Worm (Caenorhabditis elegans) whole organism, L1 larva: ENCODE data around the gene ric-3.

Source experiments
- C04F5.9 ChIP-seq: sonication (generic microtip); optimal IDR thresholded peaks from 2 replicates; lab custom pipeline; 2016; ENCODE audit warnings: missing genetic modification characterization, missing compliant biosample characterization
- F16B12.6 ChIP-seq: fragments of 150-350 bp; optimal IDR thresholded peaks from 2 replicates; lab custom pipeline; 2014; ENCODE audit warnings: missing biosample characterization, missing genetic modification characterization
- aha-1 ChIP-seq: fragments of 150-350 bp; optimal IDR thresholded peaks from 2 replicates; lab custom pipeline; 2014; ENCODE audit warnings: missing biosample characterization, missing genetic modification characterization
- alr-1 ChIP-seq: fragments of 200-800 bp; sonication (Bioruptor generic); optimal IDR thresholded peaks from 2 replicates; lab custom pipeline; 2018; ENCODE audit warnings: borderline replicate concordance, mild to moderate bottlenecking, missing genetic modification characterization, missing compliant biosample characterization
- ama-1 ChIP-seq: fragments of 150-350 bp; optimal IDR thresholded peaks from 2 replicates; lab custom pipeline; 2014
- dpl-1 ChIP-seq, 3 experiments: fragments of 150-350 bp in 2 of 3; sonication (generic microtip) in 1 of 3; optimal IDR thresholded peaks; 2 replicates each; lab custom pipeline; 2014 to 2017; ENCODE audit warnings: missing biosample characterization in 3 of 3, missing genetic modification characterization in 3 of 3, missing genetic modification reagents in 3 of 3
- efl-1 ChIP-seq, 4 experiments: fragments of 150-350 bp; optimal IDR thresholded peaks in 3 of 4; peaks in 1 of 4; 1 replicate in 1 of 4; 2 replicates in 3 of 4; lab custom pipeline; 2014; ENCODE audit warnings: missing biosample characterization in 2 of 4, missing genetic modification characterization in 2 of 4, missing genetic modification reagents in 2 of 4
- egl-13 ChIP-seq: sonication (generic microtip); optimal IDR thresholded peaks from 2 replicates; lab custom pipeline; 2016; ENCODE audit warnings: missing genotype, missing genetic modification reagents, missing genetic modification characterization, missing compliant biosample characterization
- egl-27 ChIP-seq, 2 experiments: fragments of 150-350 bp in 1 of 2; sonication (generic microtip); optimal IDR thresholded peaks; 3 replicates each; lab custom pipeline; 2017 to 2018; ENCODE audit warnings: missing biosample characterization in 2 of 2, missing genetic modification characterization in 2 of 2, missing genetic modification reagents in 2 of 2
- elt-2 ChIP-seq: sonication (generic microtip); optimal IDR thresholded peaks from 2 replicates; lab custom pipeline; 2016; ENCODE audit warnings: missing genetic modification characterization, mild to moderate bottlenecking, inconsistent platforms, missing compliant biosample characterization, missing genetic modification reagents
- fkh-10 ChIP-seq: sonication (generic microtip); optimal IDR thresholded peaks from 2 replicates; lab custom pipeline; 2017; ENCODE audit warnings: missing biosample characterization, missing genetic modification reagents, missing genetic modification characterization
- hlh-4 ChIP-seq: sonication (generic microtip); optimal IDR thresholded peaks from 2 replicates; lab custom pipeline; 2016; ENCODE audit warnings: mild to moderate bottlenecking, missing genetic modification characterization, missing compliant biosample characterization
- irx-1 ChIP-seq: sonication (generic microtip); optimal IDR thresholded peaks from 2 replicates; lab custom pipeline; 2016; ENCODE audit warnings: missing genetic modification characterization, missing compliant biosample characterization
- isw-1 ChIP-seq: fragments of 200-800 bp; sonication (Bioruptor generic); IDR thresholded peaks from 2 replicates; pipeline ENCODE4 v1.3.6; 2022; ENCODE audit warnings: missing genetic modification characterization, missing compliant biosample characterization
- jun-1 ChIP-seq: fragments of 150-350 bp; optimal IDR thresholded peaks from 2 replicates; lab custom pipeline; 2014; ENCODE audit warnings: missing biosample characterization, missing genetic modification reagents, missing genetic modification characterization
- lin-13 ChIP-seq: fragments of 150-350 bp; optimal IDR thresholded peaks from 2 replicates; lab custom pipeline; 2014; ENCODE audit warnings: missing biosample characterization, missing genetic modification reagents, missing genetic modification characterization
- lin-14 ChIP-seq: fragments of 200-800 bp; sonication (Bioruptor generic); optimal IDR thresholded peaks from 2 replicates; lab custom pipeline; 2018; ENCODE audit warnings: mild to moderate bottlenecking, missing genetic modification characterization, moderate library complexity, missing compliant biosample characterization
- lin-35 ChIP-seq, 2 experiments: fragments of 150-350 bp; optimal IDR thresholded peaks; 2 replicates each; lab custom pipeline; 2014; ENCODE audit warnings: missing biosample characterization in 2 of 2, missing genetic modification characterization in 2 of 2, missing genetic modification reagents in 2 of 2
- lsy-2 ChIP-seq, 2 experiments: fragments of 150-350 bp; optimal IDR thresholded peaks; 2 replicates each; lab custom pipeline; 2014; ENCODE audit warnings: missing biosample characterization in 2 of 2, missing genetic modification characterization in 2 of 2
- mdl-1 ChIP-seq, 2 experiments: fragments of 150-350 bp; optimal IDR thresholded peaks; 2 replicates each; lab custom pipeline; 2014 to 2017; ENCODE audit warnings: missing biosample characterization in 2 of 2, missing genetic modification characterization in 2 of 2, inconsistent platforms in 1 of 2
- mef-2 ChIP-seq: fragments of 150-350 bp; optimal IDR thresholded peaks from 2 replicates; lab custom pipeline; 2014; ENCODE audit warnings: missing biosample characterization, missing genetic modification characterization
- nhr-11 ChIP-seq: fragments of 150-350 bp; optimal IDR thresholded peaks from 2 replicates; lab custom pipeline; 2014; ENCODE audit warnings: missing biosample characterization, missing genetic modification characterization
- nhr-19 ChIP-seq: fragments of 200-800 bp; sonication (Bioruptor generic); conservative IDR thresholded peaks from 2 replicates; pipeline ENCODE4 v1.3.6; 2022; ENCODE audit warnings: missing genetic modification characterization, missing compliant biosample characterization
- nhr-20 ChIP-seq: sonication (generic microtip); optimal IDR thresholded peaks from 2 replicates; lab custom pipeline; 2016; ENCODE audit warnings: mild to moderate bottlenecking, missing genetic modification characterization, missing compliant biosample characterization
- nhr-237 ChIP-seq: fragments of 150-350 bp; optimal IDR thresholded peaks from 2 replicates; lab custom pipeline; 2014; ENCODE audit warnings: missing biosample characterization, missing genetic modification characterization
- nhr-28 ChIP-seq: fragments of 150-350 bp; optimal IDR thresholded peaks from 2 replicates; lab custom pipeline; 2014; ENCODE audit warnings: missing biosample characterization, missing genetic modification characterization
- nhr-77 ChIP-seq: fragments of 150-350 bp; optimal IDR thresholded peaks from 2 replicates; lab custom pipeline; 2014; ENCODE audit warnings: missing biosample characterization, missing genetic modification characterization
- nhr-84 ChIP-seq: sonication (generic microtip); optimal IDR thresholded peaks from 2 replicates; lab custom pipeline; 2017; ENCODE audit warnings: missing biosample characterization, missing genetic modification characterization
- nhr-85 ChIP-seq: sonication (generic microtip); peaks from one replicate; lab custom pipeline; 2016; ENCODE audit warnings: missing genetic modification characterization, inconsistent platforms, missing compliant biosample characterization
- nhr-90 ChIP-seq: sonication (generic microtip); optimal IDR thresholded peaks from 2 replicates; lab custom pipeline; 2016; ENCODE audit warnings: mild to moderate bottlenecking, missing genetic modification characterization, missing compliant biosample characterization; ENCODE audit not compliant: poor library complexity
- rnt-1 ChIP-seq: sonication (generic microtip); optimal IDR thresholded peaks from 2 replicates; lab custom pipeline; 2016; ENCODE audit warnings: mild to moderate bottlenecking, missing genetic modification characterization, moderate library complexity, missing compliant biosample characterization
- sox-4 ChIP-seq: sonication (generic microtip); optimal IDR thresholded peaks from 2 replicates; lab custom pipeline; 2016; ENCODE audit warnings: missing genetic modification characterization, missing compliant biosample characterization
- sptf-1 ChIP-seq: fragments of 150-350 bp; optimal IDR thresholded peaks from 2 replicates; lab custom pipeline; 2014; ENCODE audit warnings: missing biosample characterization, missing genetic modification characterization
- sup-37 ChIP-seq: fragments of 200-800 bp; sonication (Bioruptor generic); optimal IDR thresholded peaks from 2 replicates; lab custom pipeline; 2018; ENCODE audit warnings: mild to moderate bottlenecking, missing genetic modification characterization, missing compliant biosample characterization
- tbx-2 ChIP-seq: sonication (generic microtip); optimal IDR thresholded peaks from 2 replicates; lab custom pipeline; 2016; ENCODE audit warnings: missing genetic modification characterization, missing compliant biosample characterization
- tlp-1 ChIP-seq: fragments of 150-350 bp; optimal IDR thresholded peaks from 2 replicates; lab custom pipeline; 2014; ENCODE audit warnings: missing biosample characterization, missing genetic modification characterization
- unc-130 ChIP-seq: fragments of 150-350 bp; optimal IDR thresholded peaks from 2 replicates; lab custom pipeline; 2017; ENCODE audit warnings: missing biosample characterization, missing genetic modification characterization, inconsistent platforms
- unc-30 ChIP-seq: sonication (generic microtip); optimal IDR thresholded peaks from 2 replicates; lab custom pipeline; 2017; ENCODE audit warnings: missing biosample characterization, missing genetic modification characterization
- unc-62 ChIP-seq: fragments of 150-350 bp; optimal IDR thresholded peaks from 2 replicates; lab custom pipeline; 2014; ENCODE audit warnings: missing biosample characterization, missing genetic modification reagents, missing genetic modification characterization
- zag-1 ChIP-seq: fragments of 150-350 bp; optimal IDR thresholded peaks from 2 replicates; lab custom pipeline; 2014; ENCODE audit warnings: missing biosample characterization, missing genetic modification characterization
- zip-4 ChIP-seq: fragments of 200-800 bp; sonication (Bioruptor generic); optimal IDR thresholded peaks from 2 replicates; lab custom pipeline; 2018; ENCODE audit warnings: mild to moderate bottlenecking, missing genetic modification characterization, moderate library complexity, missing compliant biosample characterization

The ric-3 gene

DNA sequence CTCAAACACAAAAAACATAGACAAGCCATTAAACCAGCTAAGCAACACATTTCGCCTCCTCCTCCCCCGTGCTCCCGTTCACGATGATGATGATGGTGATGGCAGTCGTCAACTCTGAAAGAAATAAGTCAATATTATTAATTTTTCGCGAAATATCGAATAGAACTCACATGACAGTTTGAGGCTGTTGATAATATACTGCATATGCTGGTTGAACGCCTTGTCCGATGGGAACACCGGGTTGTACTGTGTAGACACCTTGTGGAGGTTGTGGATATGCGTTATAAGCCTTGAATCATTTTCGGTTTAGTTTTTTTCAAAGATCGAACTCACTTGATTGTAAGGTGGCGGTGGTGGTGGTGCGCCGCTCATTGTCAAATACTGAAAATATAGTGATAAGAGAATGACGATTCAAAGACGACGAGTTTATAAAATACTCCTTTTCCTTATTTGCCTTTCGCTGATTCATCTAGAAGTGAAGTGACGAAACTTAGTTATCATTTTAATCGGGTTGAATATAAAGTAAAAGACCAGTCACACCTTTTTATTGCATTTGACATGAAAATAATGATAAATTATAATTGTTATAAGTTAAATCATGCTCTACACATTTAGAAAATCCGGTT lies 26.1 kb upstream of the ric-3 start, which contains the start of gene C33H5.13:
Gene C33H5.13 (minus strand): TSS at position 443 of the 626 bp plus-strand sequence.
- no peak for TF ChIP-seq jun-1 (tag; lab: Kevin White, UChicago)
- no peak for TF ChIP-seq sox-4 (tag; lab: Kevin White, UChicago)
- no peak for TF ChIP-seq rnt-1
- TF ChIP-seq nhr-11, result no peak
- TF ChIP-seq nhr-77 (tag; lab: Kevin White, UChicago), result no peak
- TF ChIP-seq nhr-19, result no peak
- peak in 1 of 2 experiments; percentile 20 for TF ChIP-seq lin-35 (GFP tag; optimal IDR thresholded peaks at IDR 0.05; lab: Kevin White, UChicago)
- no peak for TF ChIP-seq egl-13 (tag; lab: Kevin White, UChicago)
- TF ChIP-seq efl-1 (optimal IDR thresholded peaks at IDR 0.05; lab: Kevin White, UChicago), result peak in 1 of 2 experiments; percentile 6
- TF ChIP-seq efl-1 (GFP tag; optimal IDR thresholded peaks at IDR 0.05 in 1 of 2; lab: Kevin White, UChicago), result peak in 1 of 2 experiments; percentile 56
- no peak for TF ChIP-seq nhr-90 (tag; lab: Kevin White, UChicago)
- TF ChIP-seq elt-2, result peak; percentile 34
- TF ChIP-seq C04F5.9 (tag; lab: Kevin White, UChicago), result no peak
- TF ChIP-seq sup-37, result no peak
- no peak for TF ChIP-seq zag-1 (tag; lab: Kevin White, UChicago)

DNA sequence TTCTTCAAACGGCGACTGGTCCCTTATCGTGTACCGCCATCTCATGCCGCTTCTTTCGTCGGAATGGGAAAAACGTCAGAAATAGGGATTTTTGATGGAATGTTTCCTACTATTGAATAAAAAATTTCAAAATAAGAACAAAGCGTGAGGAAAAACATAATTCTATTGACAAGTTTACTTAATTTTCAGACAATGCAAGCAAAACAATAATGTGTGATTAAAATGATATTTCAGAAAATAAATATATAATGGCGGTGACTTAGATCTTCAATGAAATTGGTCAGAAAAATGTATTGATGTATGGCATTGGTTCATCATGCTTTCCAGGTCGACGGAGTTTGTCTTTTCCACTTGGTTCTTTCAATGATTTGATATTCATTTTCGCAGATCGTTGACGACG lies 23.3 kb upstream of the ric-3 start, which contains the start of gene ntp-1:
Gene ntp-1 (minus strand): TSS at position 101 of the 400 bp plus-strand sequence.
- TF ChIP-seq nhr-20 (tag; lab: Kevin White, UChicago) (no peak), tlp-1 (tag; lab: Kevin White, UChicago) (no peak), nhr-77 (tag; lab: Kevin White, UChicago) (no peak), sup-37 (no peak), zip-4 (GFP tag; lab: Kevin White, UChicago) (no peak), hlh-4 (tag; lab: Kevin White, UChicago) (no peak), unc-130 (no peak), egl-27 (tag; optimal IDR thresholded peaks at IDR 0.05; lab: Kevin White, UChicago) (no peak), rnt-1 (no peak), lin-14 (GFP tag; lab: Kevin White, UChicago) (no peak), nhr-84 (tag; lab: Kevin White, UChicago) (no peak), fkh-10 (GFP tag; lab: Kevin White, UChicago) (no peak), mef-2 (tag; lab: Kevin White, UChicago) (no peak), lsy-2 (tag; optimal IDR thresholded peaks at IDR 0.05; lab: Kevin White, UChicago) (no peak), dpl-1 (GFP tag; optimal IDR thresholded peaks at IDR 0.05; lab: Kevin White, UChicago) (no peak), unc-30 (tag; lab: Kevin White, UChicago) (no peak)

DNA sequence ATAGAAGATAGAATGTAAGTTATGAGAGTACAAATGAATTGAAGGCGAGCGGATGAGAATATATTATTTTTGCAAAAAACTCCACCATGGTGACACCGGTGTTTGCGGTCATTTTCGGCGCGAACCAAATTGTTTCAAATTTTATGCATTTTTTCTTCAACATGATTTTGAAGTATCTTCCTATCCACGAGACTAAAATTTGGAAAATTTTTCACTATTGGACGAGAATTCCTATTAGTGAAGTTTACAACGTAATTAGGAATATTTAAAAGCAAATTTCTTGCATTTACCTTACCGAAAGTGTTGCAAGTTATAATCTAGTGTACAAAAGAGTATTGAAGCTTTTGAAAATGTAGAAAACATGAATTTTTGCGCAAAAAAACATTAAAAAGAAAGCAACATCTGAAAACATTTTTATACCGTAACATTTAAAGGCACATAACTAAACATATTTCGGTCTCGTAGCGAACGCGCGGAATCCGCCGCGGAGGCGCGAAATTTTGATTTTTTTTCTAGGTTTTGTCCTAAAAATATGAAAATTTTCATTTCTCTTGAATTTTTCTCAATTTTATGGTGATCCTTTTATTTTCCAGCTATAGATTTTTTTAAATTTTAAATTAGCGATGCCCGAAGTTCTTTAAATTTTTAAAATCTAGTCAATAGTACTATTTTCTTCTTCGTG lies 21.5 kb upstream of the ric-3 start, which contains the start of gene sgo-1:
Gene sgo-1 (minus strand): TSS at position 51 of the 682 bp plus-strand sequence.
- TF ChIP-seq nhr-85 (tag; lab: Kevin White, UChicago) (no peak), efl-1 (optimal IDR thresholded peaks at IDR 0.05; lab: Kevin White, UChicago) (peak; percentile 1 to 16), efl-1 (GFP tag; optimal IDR thresholded peaks at IDR 0.05 in 1 of 2; lab: Kevin White, UChicago) (no peak)

DNA sequence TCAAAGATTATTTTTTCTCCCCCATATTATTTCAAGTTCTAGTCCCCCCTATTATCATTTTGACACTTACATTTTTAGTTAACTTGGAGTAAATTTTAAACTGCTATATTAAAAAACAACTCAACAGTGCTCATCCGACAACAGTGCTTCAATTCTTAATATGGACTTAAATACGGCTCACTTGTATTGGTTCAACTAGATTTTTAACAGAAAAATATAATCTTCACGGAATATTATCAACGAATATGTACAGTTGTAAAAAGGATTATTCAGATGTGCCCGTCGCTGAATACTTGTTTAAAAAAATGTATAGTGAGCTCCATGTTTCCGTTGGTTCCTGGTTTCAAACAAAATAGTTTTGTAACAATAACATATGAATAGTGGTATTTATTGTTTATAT lies 17.7 kb upstream of the ric-3 start:
- TF ChIP-seq unc-30 (tag; lab: Kevin White, UChicago) (no peak), jun-1 (tag; lab: Kevin White, UChicago) (no peak), sup-37 (no peak), sptf-1 (tag; lab: Kevin White, UChicago) (no peak), aha-1 (tag; lab: Kevin White, UChicago) (no peak), F16B12.6 (no peak), nhr-237 (tag; lab: Kevin White, UChicago) (no peak), ama-1 (lab: Kevin White, UChicago) (no peak), egl-13 (tag; lab: Kevin White, UChicago) (no peak), mdl-1 (tag; optimal IDR thresholded peaks at IDR 0.05; lab: Kevin White, UChicago) (no peak), unc-62 (GFP tag; lab: Kevin White, UChicago) (no peak), lin-13 (GFP tag; lab: Kevin White, UChicago) (no peak), tbx-2 (tag; lab: Kevin White, UChicago) (no peak), hlh-4 (tag; lab: Kevin White, UChicago) (no peak), alr-1 (tag; lab: Kevin White, UChicago) (no peak), nhr-28 (no peak), nhr-85 (tag; lab: Kevin White, UChicago) (no peak), irx-1 (tag; lab: Kevin White, UChicago) (no peak), isw-1 (GFP tag; lab: Robert Waterston, UW) (no peak)
- TF ChIP-seq, all 84 proteins: peak for 0
